Worm (Caenorhabditis elegans): ENCODE results near the gene Y48G9A.9.

The Y48G9A.9 gene

DNA sequence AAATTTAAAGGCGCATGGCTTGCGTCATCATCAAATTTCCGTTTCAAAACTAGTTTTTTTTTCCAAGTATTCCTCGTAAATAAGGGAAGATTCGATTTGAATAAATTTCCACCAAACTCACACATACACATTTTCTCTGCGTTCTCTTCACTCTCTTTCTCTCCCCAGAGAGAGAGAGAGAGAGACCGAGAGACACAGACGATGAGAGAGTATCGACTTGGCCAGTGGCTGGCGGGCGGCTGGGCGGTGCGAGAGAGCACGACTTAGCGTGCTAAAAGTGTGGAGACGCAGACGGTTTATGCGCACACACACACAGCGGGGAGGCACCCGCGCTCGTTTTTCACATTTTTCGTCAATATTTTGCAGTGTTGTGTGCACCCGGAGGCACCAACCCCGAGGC, 8.3 kb downstream of the Y48G9A.9 start (continued):
- peak; percentile 69 to 74 for TF ChIP-seq lin-35 (GFP tag; optimal IDR thresholded peaks at IDR 0.05)
- TF ChIP-seq C16A3.4 (tag; optimal IDR thresholded peaks at IDR 0.05) = peak; percentile 54
- no peak for TF ChIP-seq hpl-2 (GFP tag; optimal IDR thresholded peaks at IDR 0.05)
- TF ChIP-seq lin-14 (GFP tag; optimal IDR thresholded peaks at IDR 0.05) = peak; percentile 95
- peak; percentile 30 for TF ChIP-seq pax-3 (tag; optimal IDR thresholded peaks at IDR 0.05)
- peak in 1 of 2 experiments; percentile 53 for TF ChIP-seq egl-27 (tag; optimal IDR thresholded peaks at IDR 0.05)
- no peak for TF ChIP-seq ceh-90 (tag; optimal IDR thresholded peaks at IDR 0.05)
- TF ChIP-seq grh-1 (GFP tag; IDR thresholded peaks at IDR 0.05) = peak; percentile 67
- peak; percentile 92 for TF ChIP-seq nhr-71 (tag; optimal IDR thresholded peaks at IDR 0.05)
- TF ChIP-seq Y116A8C.19 (tag; optimal IDR thresholded peaks at IDR 0.05; ENCODE audit: borderline replicate concordance) = no peak
- peak; percentile 2 for TF ChIP-seq elt-2 (tag; optimal IDR thresholded peaks at IDR 0.05)
- peak; percentile 61 for TF ChIP-seq nhr-20 (tag; optimal IDR thresholded peaks at IDR 0.05)
- no peak for TF ChIP-seq lin-39 (tag; optimal IDR thresholded peaks at IDR 0.05)
- TF ChIP-seq fos-1 (tag; optimal IDR thresholded peaks at IDR 0.05) = peak; percentile 10
- no peak; the same call in 1 of the 2 replicates for TF ChIP-seq ceh-88 (GFP tag; IDR thresholded peaks at IDR 0.05)
- TF ChIP-seq nhr-237 (tag; optimal IDR thresholded peaks at IDR 0.05) = no peak
- peak; percentile 32 for TF ChIP-seq ztf-4 (tag; optimal IDR thresholded peaks at IDR 0.05)
- no peak for TF ChIP-seq zip-4 (GFP tag; optimal IDR thresholded peaks at IDR 0.05)
- TF ChIP-seq pag-3 (tag; optimal IDR thresholded peaks at IDR 0.05; ENCODE audit: borderline replicate concordance, insufficient read depth) = no peak
- TF ChIP-seq hlh-4 (tag; optimal IDR thresholded peaks at IDR 0.05) = no peak
- TF ChIP-seq aha-1 (tag; optimal IDR thresholded peaks at IDR 0.05) = no peak
- TF ChIP-seq unc-98 (GFP tag; IDR thresholded peaks at IDR 0.05) = no peak
- TF ChIP-seq lsy-2 (tag; optimal IDR thresholded peaks at IDR 0.05) = peak; percentile 78 to 81
- TF ChIP-seq nhr-47 (tag; optimal IDR thresholded peaks at IDR 0.05) = peak; percentile 89
- peak; percentile 74 for TF ChIP-seq mab-9 (GFP tag; IDR thresholded peaks at IDR 0.05)
- TF ChIP-seq xbp-1 (tag; optimal IDR thresholded peaks at IDR 0.05) = peak; percentile 73
- TF ChIP-seq dsc-1 (tag; optimal IDR thresholded peaks at IDR 0.05) = peak; percentile 59
- no peak for TF ChIP-seq alr-1 (tag; optimal IDR thresholded peaks at IDR 0.05; ENCODE audit: borderline replicate concordance)
- TF ChIP-seq hlh-17 (GFP tag; optimal IDR thresholded peaks at IDR 0.05; ENCODE audit: borderline replicate concordance) = no peak
- TF ChIP-seq ceh-8 (GFP tag; optimal IDR thresholded peaks at IDR 0.05) = no peak
- TF ChIP-seq nhr-19 (GFP tag; conservative IDR thresholded peaks at IDR 0.05) = peak; percentile 67
- TF ChIP-seq nhr-77 (tag; optimal IDR thresholded peaks at IDR 0.05) = no peak
- no peak for TF ChIP-seq unc-30 (tag; optimal IDR thresholded peaks at IDR 0.05)
- TF ChIP-seq ztf-11 (tag; optimal IDR thresholded peaks at IDR 0.05) = peak in 1 of 2 experiments; percentile 54
- no peak for TF ChIP-seq efl-3 (GFP tag; optimal IDR thresholded peaks at IDR 0.05)
- TF ChIP-seq aly-2 (tag; optimal IDR thresholded peaks at IDR 0.05) = no peak
- TF ChIP-seq efl-1 (optimal IDR thresholded peaks at IDR 0.05) = peak; percentile 81 to 90
- TF ChIP-seq efl-1 (GFP tag; optimal IDR thresholded peaks at IDR 0.05 in 1 of 2) = peak; percentile 58 to 94
- TF ChIP-seq dpl-1 (GFP tag; optimal IDR thresholded peaks at IDR 0.05) = peak; percentile 26 to 66 (median 58)
- TF ChIP-seq unc-130 (tag; optimal IDR thresholded peaks at IDR 0.05) = no peak
- TF ChIP-seq mdl-1 (tag; optimal IDR thresholded peaks at IDR 0.05) = peak in 1 of 2 experiments; percentile 59
- TF ChIP-seq fkh-4 (tag; optimal IDR thresholded peaks at IDR 0.05; ENCODE audit: borderline replicate concordance) = no peak
- TF ChIP-seq elt-3 (tag; optimal IDR thresholded peaks at IDR 0.05) = no peak
- TF ChIP-seq mef-2 (tag; optimal IDR thresholded peaks at IDR 0.05) = peak; percentile 1
- TF ChIP-seq pqm-1 (tag; optimal IDR thresholded peaks at IDR 0.05) = no peak
- TF ChIP-seq sup-37 (GFP tag; optimal IDR thresholded peaks at IDR 0.05) = peak; percentile 43
- TF ChIP-seq tlp-1 (tag; optimal IDR thresholded peaks at IDR 0.05) = no peak
- no peak for TF ChIP-seq ceh-63 (GFP tag; optimal IDR thresholded peaks at IDR 0.05)
- peak; percentile 85 for TF ChIP-seq snu-23 (GFP tag; optimal IDR thresholded peaks at IDR 0.05)
- TF ChIP-seq C04F5.9 (tag; optimal IDR thresholded peaks at IDR 0.05) = no peak
- peak; percentile 86 for TF ChIP-seq ces-1 (GFP tag; optimal IDR thresholded peaks at IDR 0.05)
- TF ChIP-seq unc-86 (tag; optimal IDR thresholded peaks at IDR 0.05) = peak; percentile 83

Measured in whole organism, L1 larva.